Worm (Caenorhabditis elegans) whole organism, L1 larva: Measurements from ENCODE around the gene icap-1.

Experiments used
- ces-1 ChIP-seq: fragments of 150-350 bp; optimal IDR thresholded peaks from 2 replicates; lab custom pipeline; 2014; ENCODE audit warnings: missing biosample characterization, missing genetic modification reagents, missing genetic modification characterization
- fos-1 ChIP-seq: fragments of 150-350 bp; optimal IDR thresholded peaks from 2 replicates; lab custom pipeline; 2014; ENCODE audit warnings: missing biosample characterization, missing genetic modification characterization
- lin-35 ChIP-seq, 2 experiments: fragments of 150-350 bp; optimal IDR thresholded peaks; 2 replicates each; lab custom pipeline; 2014; ENCODE audit warnings: missing biosample characterization in 2 of 2, missing genetic modification characterization in 2 of 2, missing genetic modification reagents in 2 of 2
- lin-39 ChIP-seq: fragments of 150-350 bp; optimal IDR thresholded peaks from 2 replicates; lab custom pipeline; 2014; ENCODE audit warnings: missing biosample characterization, missing genetic modification reagents, missing genetic modification characterization
- nhr-237 ChIP-seq: fragments of 150-350 bp; optimal IDR thresholded peaks from 2 replicates; lab custom pipeline; 2014; ENCODE audit warnings: missing biosample characterization, missing genetic modification characterization
- nhr-90 ChIP-seq: sonication (generic microtip); optimal IDR thresholded peaks from 2 replicates; lab custom pipeline; 2016; ENCODE audit warnings: mild to moderate bottlenecking, missing genetic modification characterization, missing compliant biosample characterization; ENCODE audit not compliant: poor library complexity
- tlp-1 ChIP-seq: fragments of 150-350 bp; optimal IDR thresholded peaks from 2 replicates; lab custom pipeline; 2014; ENCODE audit warnings: missing biosample characterization, missing genetic modification characterization
- vab-15 ChIP-seq: sonication (generic microtip); optimal IDR thresholded peaks from 2 replicates; lab custom pipeline; 2017; ENCODE audit warnings: missing genotype, mild to moderate bottlenecking, missing genetic modification characterization, missing compliant biosample characterization
- zag-1 ChIP-seq: fragments of 150-350 bp; optimal IDR thresholded peaks from 2 replicates; lab custom pipeline; 2014; ENCODE audit warnings: missing biosample characterization, missing genetic modification characterization
- zip-4 ChIP-seq: fragments of 200-800 bp; sonication (Bioruptor generic); optimal IDR thresholded peaks from 2 replicates; lab custom pipeline; 2018; ENCODE audit warnings: mild to moderate bottlenecking, missing genetic modification characterization, moderate library complexity, missing compliant biosample characterization

icap-1 gene

ce11 chrIV:13745409-13745808 lies 41.4 kb downstream of the icap-1 start, which contains the start of gene C47A4.5:
TSS of gene C47A4.5 (plus strand) at chrIV:13745709.
- TF ChIP-seq nhr-90: no peak

- TF ChIP-seq zip-4 (GFP tag; lab: Kevin White, UChicago): no peak
- no peak for TF ChIP-seq lin-35 (GFP tag; optimal IDR thresholded peaks at IDR 0.05; lab: Kevin White, UChicago)
- no peak for TF ChIP-seq lin-39 (tag; lab: Kevin White, UChicago)
- no peak for TF ChIP-seq vab-15 (tag; lab: Kevin White, UChicago)
- no peak for TF ChIP-seq ces-1 (GFP tag; lab: Kevin White, UChicago)
- no peak for TF ChIP-seq nhr-237
- TF ChIP-seq zag-1: no peak
- TF ChIP-seq fos-1: no peak
- no peak for TF ChIP-seq tlp-1 (tag; lab: Kevin White, UChicago)
These were observed 44.5 kb downstream of the icap-1 start, which contains the start of gene C47A4.3 for ce11 chrIV:13742244-13742643. TSS of gene C47A4.3 (minus strand) at chrIV:13742344.
